Worm (Caenorhabditis elegans): ENCODE measurements around the gene F44A6.4.
A peak's percentile ranks its signal among the peaks of the same experiment; 100 is the strongest.

F44A6.4 gene

ce11 chrX:10194327-10195096, 20.8 kb downstream of the F44A6.4 start, which contains the start of gene myrf-2:
TSS of gene myrf-2 (minus strand) at chrX:10194377.
- no peak for TF ChIP-seq mab-5 (tag; optimal IDR thresholded peaks at IDR 0.05)
- peak; percentile 50 for TF ChIP-seq blmp-1 (tag; optimal IDR thresholded peaks at IDR 0.05; ENCODE audit: insufficient read depth)
- no peak for TF ChIP-seq zag-1 (tag; optimal IDR thresholded peaks at IDR 0.05)
- no peak for TF ChIP-seq lin-11 (tag; optimal IDR thresholded peaks at IDR 0.05)
- no peak for TF ChIP-seq gmeb-1 (tag; optimal IDR thresholded peaks at IDR 0.05)
- TF ChIP-seq elt-1 (tag; optimal IDR thresholded peaks at IDR 0.05): no peak
- TF ChIP-seq nhr-77 (tag; optimal IDR thresholded peaks at IDR 0.05): no peak
- no peak for TF ChIP-seq unc-39 (tag; optimal IDR thresholded peaks at IDR 0.05)
- TF ChIP-seq fos-1 (tag; optimal IDR thresholded peaks at IDR 0.05): no peak
- no peak for TF ChIP-seq nhr-237 (tag; optimal IDR thresholded peaks at IDR 0.05)
- no peak for TF ChIP-seq ceh-82 (tag; optimal IDR thresholded peaks at IDR 0.05)
- no peak for TF ChIP-seq ztf-4 (tag; optimal IDR thresholded peaks at IDR 0.05)
- TF ChIP-seq peb-1 (tag; optimal IDR thresholded peaks at IDR 0.05): peak; percentile 80
- TF ChIP-seq lin-13 (GFP tag; optimal IDR thresholded peaks at IDR 0.05): no peak
- no peak for TF ChIP-seq ztf-11 (tag; optimal IDR thresholded peaks at IDR 0.05)
- TF ChIP-seq ztf-1 (GFP tag; conservative IDR thresholded peaks at IDR 0.05): no peak
- TF ChIP-seq skn-1 (tag; optimal IDR thresholded peaks at IDR 0.05): no peak
- TF ChIP-seq elt-3 (tag; optimal IDR thresholded peaks at IDR 0.05): no peak
- no peak for TF ChIP-seq unc-62 (GFP tag; optimal IDR thresholded peaks at IDR 0.05)
- peak in 1 of 2 experiments; percentile 13 for TF ChIP-seq mdl-1 (tag; optimal IDR thresholded peaks at IDR 0.05)
- TF ChIP-seq Y55F3AM.14 (GFP tag; optimal IDR thresholded peaks at IDR 0.05): no peak
- TF ChIP-seq ceh-16 (tag; optimal IDR thresholded peaks at IDR 0.05): no peak
- TF ChIP-seq nhr-23 (tag; optimal IDR thresholded peaks at IDR 0.05): no peak
- peak; percentile 4 for TF ChIP-seq nhr-129 (tag; optimal IDR thresholded peaks at IDR 0.05)
- no peak for TF ChIP-seq crh-2 (tag; optimal IDR thresholded peaks at IDR 0.05)
- no peak for TF ChIP-seq R02D3.7 (tag; optimal IDR thresholded peaks at IDR 0.05)
- TF ChIP-seq egl-27 (tag; optimal IDR thresholded peaks at IDR 0.05): no peak
- TF ChIP-seq nhr-6 (tag; optimal IDR thresholded peaks at IDR 0.05): no peak
- TF ChIP-seq sma-3 (GFP tag; optimal IDR thresholded peaks at IDR 0.05): peak; percentile 12
- TF ChIP-seq snpc-4 (tag; optimal IDR thresholded peaks at IDR 0.05): no peak
- no peak for TF ChIP-seq dmd-4 (tag; optimal IDR thresholded peaks at IDR 0.05)
- TF ChIP-seq nhr-12 (tag; optimal IDR thresholded peaks at IDR 0.05): no peak
- TF ChIP-seq ama-1 (optimal IDR thresholded peaks at IDR 0.05): no peak
- no peak for TF ChIP-seq sem-4 (tag; optimal IDR thresholded peaks at IDR 0.05)
- peak; percentile 63 for TF ChIP-seq nhr-25 (tag; optimal IDR thresholded peaks at IDR 0.05)
- TF ChIP-seq lin-39 (tag; optimal IDR thresholded peaks at IDR 0.05): no peak
- TF ChIP-seq ZK546.5 (tag; optimal IDR thresholded peaks at IDR 0.05): no peak
- TF ChIP-seq lsy-2 (tag; optimal IDR thresholded peaks at IDR 0.05): no peak
- TF ChIP-seq C34F6.9 (tag; optimal IDR thresholded peaks at IDR 0.05): no peak
- TF ChIP-seq nhr-11 (tag; optimal IDR thresholded peaks at IDR 0.05): no peak
- TF ChIP-seq nhr-10 (tag; optimal IDR thresholded peaks at IDR 0.05): no peak
- peak; percentile 21 for TF ChIP-seq nhr-21 (tag; optimal IDR thresholded peaks at IDR 0.05)
- no peak for TF ChIP-seq mbf-1 (tag; optimal IDR thresholded peaks at IDR 0.05)
- no peak for TF ChIP-seq sma-9 (GFP tag; optimal IDR thresholded peaks at IDR 0.05)
- no peak for TF ChIP-seq sma-9 (tag; optimal IDR thresholded peaks at IDR 0.05)
- TF ChIP-seq unc-55 (GFP tag; optimal IDR thresholded peaks at IDR 0.05): no peak
- peak; percentile 23 for TF ChIP-seq F13H6.1 (tag; optimal IDR thresholded peaks at IDR 0.05)
- no peak for TF ChIP-seq aly-2 (tag; optimal IDR thresholded peaks at IDR 0.05)
- TF ChIP-seq alr-1 (tag; optimal IDR thresholded peaks at IDR 0.05): no peak
